Worm (Caenorhabditis elegans) whole organism, L4/young adult: ENCODE results near the gene mig-32.

Experiments used
- W03F9.2 ChIP-seq: fragments of 150-350 bp; optimal IDR thresholded peaks from 2 replicates; lab custom pipeline; 2014; ENCODE audit warnings: missing biosample characterization, missing genetic modification characterization
- dao-5 ChIP-seq: sonication (generic microtip); optimal IDR thresholded peaks from 2 replicates; lab custom pipeline; 2016; ENCODE audit warnings: missing genotype, missing genetic modification characterization, moderate library complexity, missing compliant biosample characterization

- TF ChIP-seq W03F9.2 (tag; lab: Kevin White, UChicago): no peak
- no peak for TF ChIP-seq dao-5
Measured at ce11 chrIV:12096479-12096878, 4.5 kb upstream of the mig-32 start, which contains the start of gene mon-2.
